Fruit fly (Drosophila melanogaster) whole organism, wandering third instar larva: Measurements from ENCODE around the gene Tcs3.
A peak's percentile ranks its signal among the peaks of the same experiment; 100 is the strongest.

Experiments used
- CG32264 ChIP-seq: fragments of 200-800 bp; sonication (Bioruptor generic); optimal IDR thresholded peaks from 2 replicates; lab custom pipeline; 2016; ENCODE audit warnings: missing biosample characterization, missing genetic modification characterization
- CrebA ChIP-seq: fragments of 200-800 bp; sonication (Bioruptor generic); optimal IDR thresholded peaks from 2 replicates; lab custom pipeline; 2016; ENCODE audit warnings: missing biosample characterization, mild to moderate bottlenecking, missing genetic modification characterization, borderline replicate concordance
- Dfd ChIP-seq: fragments of >200 bp; optimal IDR thresholded peaks from 2 replicates; lab custom pipeline; 2017; ENCODE audit warnings: missing biosample characterization, missing genetic modification characterization
- GATAd ChIP-seq: sonication (Bioruptor generic); optimal IDR thresholded peaks from 2 replicates; lab custom pipeline; 2016; ENCODE audit warnings: missing biosample characterization, missing genetic modification characterization
- HLH106 ChIP-seq: fragments of 200-800 bp; optimal IDR thresholded peaks from 3 replicates; lab custom pipeline; 2019; ENCODE audit warnings: missing biosample characterization, mild to moderate bottlenecking, missing genetic modification characterization, moderate library complexity
- Hnf4 ChIP-seq: fragments of 200-800 bp; sonication (Bioruptor generic); optimal IDR thresholded peaks from 2 replicates; lab custom pipeline; 2016; ENCODE audit warnings: missing biosample characterization, mild to moderate bottlenecking, missing genetic modification characterization
- Hr78 ChIP-seq: fragments of >200 bp; optimal IDR thresholded peaks from 2 replicates; lab custom pipeline; 2017; ENCODE audit warnings: missing biosample characterization, missing genetic modification characterization
- Hr83 ChIP-seq: fragments of 200-300 bp; sonication (Bioruptor generic); optimal IDR thresholded peaks from 2 replicates; lab custom pipeline; 2016; ENCODE audit warnings: missing biosample characterization, mild to moderate bottlenecking, missing genetic modification characterization, moderate library complexity; ENCODE audit not compliant: poor library complexity, severe bottlenecking
- Jra ChIP-seq: sonication (Bioruptor generic); optimal IDR thresholded peaks from 2 replicates; lab custom pipeline; 2016; ENCODE audit warnings: missing biosample characterization, missing genetic modification characterization
- Mio ChIP-seq: sonication (Bioruptor generic); optimal IDR thresholded peaks from 2 replicates; lab custom pipeline; 2016; ENCODE audit warnings: missing biosample characterization, missing genetic modification characterization
- Myc ChIP-seq: fragments of >200 bp; optimal IDR thresholded peaks from 2 replicates; lab custom pipeline; 2017
- N ChIP-seq: fragments of >200 bp; optimal IDR thresholded peaks from 2 replicates; lab custom pipeline; 2018; ENCODE audit warnings: missing biosample characterization, missing external identifiers, missing genetic modification characterization
- OdsH ChIP-seq: fragments of 200-800 bp; sonication (Bioruptor generic); optimal IDR thresholded peaks from 2 replicates; lab custom pipeline; 2016; ENCODE audit warnings: missing biosample characterization, mild to moderate bottlenecking, missing genetic modification characterization
- Rel ChIP-seq, 2 experiments: fragments of 200-800 bp; sonication (Bioruptor generic) in 1 of 2; optimal IDR thresholded peaks; 2 replicates in 1 of 2; 3 replicates in 1 of 2; lab custom pipeline; 2016 to 2019; ENCODE audit warnings: mild to moderate bottlenecking in 2 of 2, missing biosample characterization in 2 of 2, missing genetic modification characterization in 2 of 2, moderate library complexity in 1 of 2
- Vsx2 ChIP-seq: fragments of 200-300, 225-300 bp; sonication (Bioruptor generic); optimal IDR thresholded peaks from 2 replicates; lab custom pipeline; 2018; ENCODE audit warnings: missing biosample characterization, missing genetic modification characterization; ENCODE audit not compliant: partially characterized antibody
- br ChIP-seq: fragments of 200-800 bp; sonication (Bioruptor generic); optimal IDR thresholded peaks from 2 replicates; lab custom pipeline; 2016; ENCODE audit warnings: missing biosample characterization, missing genetic modification characterization
- brk ChIP-seq: fragments of 200-800 bp; sonication (Bioruptor generic); optimal IDR thresholded peaks from 2 replicates; lab custom pipeline; 2016; ENCODE audit warnings: missing biosample characterization, mild to moderate bottlenecking, missing genetic modification characterization
- dl ChIP-seq, 2 experiments: fragments of 175-275, 200-275 bp in 1 of 2; fragments of 200-275 bp in 1 of 2; sonication (Bioruptor generic); optimal IDR thresholded peaks; lab custom pipeline; 2018; ENCODE audit warnings: mild to moderate bottlenecking in 2 of 2, missing biosample characterization in 2 of 2, missing genetic modification characterization in 2 of 2, moderate library complexity in 2 of 2; ENCODE audit not compliant: partially characterized antibody in 2 of 2, insufficient read depth in 1 of 2
- dmrt93B ChIP-seq: fragments of 200-800 bp; sonication (Bioruptor generic); optimal IDR thresholded peaks from 2 replicates; lab custom pipeline; 2018; ENCODE audit warnings: missing biosample characterization, mild to moderate bottlenecking, missing genetic modification characterization
- dsf ChIP-seq: sonication (Bioruptor generic); optimal IDR thresholded peaks from 2 replicates; lab custom pipeline; 2016; ENCODE audit warnings: missing biosample characterization, missing genetic modification characterization, borderline replicate concordance
- ey ChIP-seq: fragments of 200-800 bp; sonication (Bioruptor generic); optimal IDR thresholded peaks from 2 replicates; lab custom pipeline; 2016; ENCODE audit warnings: missing biosample characterization, missing genetic modification characterization
- foxo ChIP-seq, 2 experiments: fragments of 200-800 bp; sonication (Bioruptor generic); optimal IDR thresholded peaks; 2 replicates in 1 of 2; 3 replicates in 1 of 2; lab custom pipeline; 2016 to 2017; ENCODE audit warnings: missing biosample characterization in 2 of 2, missing genetic modification characterization in 2 of 2
- fru ChIP-seq: fragments of 200-800 bp; sonication (Bioruptor generic); optimal IDR thresholded peaks from 3 replicates; lab custom pipeline; 2016; ENCODE audit warnings: missing biosample characterization, mild to moderate bottlenecking, missing genetic modification characterization
- h ChIP-seq: fragments of 200-800 bp; sonication (Bioruptor generic); optimal IDR thresholded peaks from 3 replicates; lab custom pipeline; 2016; ENCODE audit warnings: missing biosample characterization, mild to moderate bottlenecking, missing genetic modification characterization
- jim ChIP-seq: fragments of 175-275, 200-325 bp; sonication (Bioruptor generic); optimal IDR thresholded peaks from 2 replicates; lab custom pipeline; 2016; ENCODE audit warnings: missing biosample characterization, mild to moderate bottlenecking, missing genetic modification characterization
- lola ChIP-seq: fragments of >200 bp; optimal IDR thresholded peaks from 2 replicates; lab custom pipeline; 2017; ENCODE audit warnings: missing biosample characterization, missing genetic modification characterization
- pan ChIP-seq: fragments of >200 bp; optimal IDR thresholded peaks from 2 replicates; lab custom pipeline; 2017
- psq ChIP-seq: fragments of 200-800 bp; sonication (Bioruptor generic); optimal IDR thresholded peaks from 3 replicates; lab custom pipeline; 2017; ENCODE audit warnings: missing biosample characterization, mild to moderate bottlenecking, missing genetic modification characterization, moderate library complexity
- rgr ChIP-seq: fragments of 200-800 bp; sonication (Bioruptor generic); optimal IDR thresholded peaks from 3 replicates; lab custom pipeline; 2016; ENCODE audit warnings: missing biosample characterization, mild to moderate bottlenecking, missing genetic modification characterization
- sage ChIP-seq: fragments of 200-800 bp; sonication (Bioruptor generic); optimal IDR thresholded peaks from 2 replicates; lab custom pipeline; 2016; ENCODE audit warnings: missing biosample characterization, mild to moderate bottlenecking, missing genetic modification characterization
- tai ChIP-seq: sonication (Bioruptor generic); optimal IDR thresholded peaks from 2 replicates; lab custom pipeline; 2016; ENCODE audit warnings: missing biosample characterization, missing genetic modification characterization
- woc ChIP-seq: sonication (Bioruptor generic); optimal IDR thresholded peaks from 2 replicates; lab custom pipeline; 2016; ENCODE audit warnings: missing biosample characterization, mild to moderate bottlenecking, missing genetic modification characterization

The Tcs3 gene

DNA sequence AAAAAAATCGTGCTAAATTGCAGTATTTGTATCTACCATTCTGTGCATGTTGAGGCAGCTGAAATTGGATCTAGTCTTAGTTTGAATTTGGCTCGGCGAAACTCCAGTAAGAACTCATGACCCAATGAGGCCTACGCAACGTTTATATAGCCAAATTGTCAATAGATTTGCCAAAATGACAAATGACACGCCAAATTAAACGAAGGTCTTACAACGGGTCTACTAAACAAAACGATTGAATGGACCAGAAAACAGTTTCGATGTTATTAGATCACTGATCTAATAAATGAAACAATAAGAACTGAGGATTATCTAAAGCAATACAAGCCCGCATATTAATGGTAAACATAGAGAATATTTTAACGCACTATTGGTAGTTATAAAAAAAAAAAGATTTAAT is 30.6 kb upstream of the Tcs3 start, which contains the start of gene CG42718:
Gene CG42718, minus strand, starts transcription at position 101 of the 400 bp plus-strand sequence.
- no peak for TF ChIP-seq foxo (GFP tag; optimal IDR thresholded peaks at IDR 0.05; lab: Kevin White, UChicago)
- no peak for TF ChIP-seq brk (GFP tag; lab: Kevin White, UChicago)
- TF ChIP-seq fru = no peak
- TF ChIP-seq ey (GFP tag; lab: Kevin White, UChicago) = no peak
- no peak for TF ChIP-seq dsf (GFP tag; lab: Kevin White, UChicago)
- no peak for TF ChIP-seq pan (lab: Kevin White, UChicago)
- TF ChIP-seq Myc = no peak
- TF ChIP-seq jim = no peak
- TF ChIP-seq Vsx2 = no peak
- no peak for TF ChIP-seq lola (GFP tag; lab: Kevin White, UChicago)
- no peak for TF ChIP-seq rgr (GFP tag; lab: Kevin White, UChicago)
- TF ChIP-seq HLH106 (tag; lab: Kevin White, UChicago) = no peak
- no peak for TF ChIP-seq Hnf4 (GFP tag; lab: Kevin White, UChicago)
- no peak for TF ChIP-seq Hr78
- TF ChIP-seq GATAd (GFP tag; lab: Kevin White, UChicago) = no peak
- TF ChIP-seq sage (GFP tag; lab: Kevin White, UChicago) = no peak
- no peak for TF ChIP-seq Mio
- TF ChIP-seq N (GFP tag; lab: Kevin White, UChicago) = no peak
- TF ChIP-seq Hr83 (GFP tag; lab: Kevin White, UChicago) = no peak
- TF ChIP-seq, all 38 proteins: peak for 0

DNA sequence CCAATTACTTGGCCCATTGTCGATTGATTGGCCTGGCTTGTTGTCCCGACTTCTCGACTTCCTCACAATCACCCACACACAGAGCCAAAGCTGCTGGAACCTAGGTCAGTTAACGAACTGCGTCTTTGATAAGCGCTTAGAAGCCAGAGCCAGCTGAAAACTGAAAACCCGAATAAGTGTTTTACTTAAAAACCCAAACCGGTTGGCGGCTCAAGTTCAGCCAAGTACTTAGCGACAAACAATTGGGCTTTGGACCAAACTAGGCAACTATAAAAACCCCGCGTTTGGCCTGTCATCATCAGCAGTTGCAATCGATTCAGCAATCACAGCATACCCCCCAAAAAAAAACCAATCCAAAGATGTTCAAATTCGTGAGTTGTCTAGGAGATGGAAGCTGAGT is 28.4 kb upstream of the Tcs3 start, which contains the start of gene CG13059:
Gene CG13059, plus strand, starts transcription at position 301 of the 400 bp plus-strand sequence.
- TF ChIP-seq br (GFP tag; lab: Kevin White, UChicago) = no peak
- TF ChIP-seq, all 38 proteins: peak for 0

DNA sequence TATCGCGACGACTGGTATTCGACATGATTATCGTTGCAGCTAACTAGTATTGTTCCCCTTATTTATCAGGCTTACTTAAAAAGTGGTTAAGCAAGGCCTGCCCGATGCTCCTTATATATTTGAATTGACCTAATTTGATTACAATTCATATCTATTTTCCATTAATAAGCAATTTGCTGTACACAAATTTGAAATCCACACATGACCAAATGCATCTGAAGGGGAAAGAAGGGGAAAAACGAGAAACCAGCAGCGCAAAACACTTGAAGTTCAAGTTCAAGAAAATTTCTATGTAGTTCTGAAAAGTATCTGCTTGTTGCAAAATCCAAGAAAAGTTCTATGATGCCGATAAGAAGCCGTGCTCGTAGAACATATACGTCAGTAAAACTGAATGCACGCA is 25.1 kb upstream of the Tcs3 start, which contains the start of the genes CG13040 and CG13039:
Gene CG13040, minus strand, starts transcription at position 101 of the 400 bp plus-strand sequence.
Gene CG13039, minus strand, starts transcription at position 106 of the 400 bp plus-strand sequence.
- no peak for TF ChIP-seq Myc
- TF ChIP-seq h (GFP tag; lab: Kevin White, UChicago) = no peak
- TF ChIP-seq Dfd = no peak
- TF ChIP-seq rgr (GFP tag; lab: Kevin White, UChicago) = no peak
- no peak for TF ChIP-seq tai (GFP tag; lab: Kevin White, UChicago)
- no peak for TF ChIP-seq Hr78
- no peak for TF ChIP-seq Hnf4 (GFP tag; lab: Kevin White, UChicago)
- TF ChIP-seq dmrt93B (GFP tag; lab: Kevin White, UChicago) = no peak
- no peak for TF ChIP-seq brk (GFP tag; lab: Kevin White, UChicago)
- TF ChIP-seq HLH106 (tag; lab: Kevin White, UChicago) = no peak
- TF ChIP-seq Vsx2 = no peak
- TF ChIP-seq jim = no peak
- TF ChIP-seq Jra (GFP tag; lab: Kevin White, UChicago) = no peak
- TF ChIP-seq Mio = no peak
- no peak for TF ChIP-seq dl (GFP tag; optimal IDR thresholded peaks at IDR 0.05; lab: Kevin White, UChicago; ENCODE audit: insufficient read depth in 1 of 2, partially characterized antibody in 2 of 2)
- TF ChIP-seq dsf (GFP tag; lab: Kevin White, UChicago) = no peak
- no peak for TF ChIP-seq OdsH
- no peak for TF ChIP-seq psq (GFP tag; lab: Kevin White, UChicago)
- no peak for TF ChIP-seq Rel (GFP tag; optimal IDR thresholded peaks at IDR 0.05; lab: Kevin White, UChicago)
- TF ChIP-seq Rel (tag; optimal IDR thresholded peaks at IDR 0.05; lab: Kevin White, UChicago) = no peak

DNA sequence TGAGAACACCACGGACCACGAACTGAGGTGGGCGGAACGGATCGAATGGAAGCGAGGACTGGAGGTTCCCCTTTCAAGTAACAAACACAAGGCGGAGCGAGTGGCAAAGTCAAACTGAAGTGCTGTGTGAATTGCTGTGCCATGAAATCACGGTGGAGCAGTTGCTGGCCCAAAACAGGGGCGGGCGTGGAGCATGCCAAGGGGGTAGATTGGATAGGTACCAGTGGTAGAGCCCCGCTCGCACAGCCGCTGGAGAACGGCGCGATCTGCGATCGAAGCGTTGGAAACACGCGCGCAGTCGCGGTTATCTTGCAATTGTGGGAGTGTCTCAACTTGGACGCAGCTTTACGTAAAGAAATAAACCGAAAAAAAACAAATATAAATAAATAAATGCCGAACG is 24.0 kb upstream of the Tcs3 start, which contains the start of gene CG13038:
Gene CG13038, minus strand, starts transcription at position 118 of the 400 bp plus-strand sequence.
- TF ChIP-seq CrebA (GFP tag; lab: Kevin White, UChicago) = no peak
- TF ChIP-seq OdsH = no peak
- TF ChIP-seq CG32264 = no peak
- TF ChIP-seq Myc = no peak
- no peak for TF ChIP-seq woc (GFP tag; lab: Kevin White, UChicago)
- peak; percentile 7 for TF ChIP-seq fru
- no peak for TF ChIP-seq Dfd
- TF ChIP-seq tai (GFP tag; lab: Kevin White, UChicago) = no peak
- peak; percentile 8 for TF ChIP-seq h (GFP tag; lab: Kevin White, UChicago)
- no peak for TF ChIP-seq jim
